Worm (Caenorhabditis elegans) whole organism, young adult: ENCODE results near the gene ugt-60.

Source experiments
- D2030.7 ChIP-seq: fragments of 200-800 bp; sonication (Bioruptor generic); IDR thresholded peaks from 2 replicates; pipeline ENCODE4 v1.3.6; 2022; ENCODE audit warnings: missing genetic modification reagents, missing genetic modification characterization, missing compliant biosample characterization
- K11D2.4 ChIP-seq: fragments of 200-800 bp; sonication (Bioruptor generic); IDR thresholded peaks from 2 replicates; pipeline ENCODE4 v1.3.6; 2022; ENCODE audit warnings: missing genetic modification reagents, missing genetic modification characterization, missing compliant biosample characterization
- K12H6.12 ChIP-seq: fragments of 200-800 bp; sonication (Bioruptor generic); optimal IDR thresholded peaks from 2 replicates; lab custom pipeline; 2018; ENCODE audit warnings: mild to moderate bottlenecking, missing genetic modification characterization, missing compliant biosample characterization
- ZK185.1 ChIP-seq: sonication (generic microtip); optimal IDR thresholded peaks from 2 replicates; lab custom pipeline; 2016; ENCODE audit warnings: mild to moderate bottlenecking, missing genetic modification characterization, missing compliant biosample characterization; ENCODE audit not compliant: poor library complexity, severe bottlenecking
- aptf-3 ChIP-seq: fragments of 200-800 bp; sonication (Bioruptor generic); IDR thresholded peaks from 2 replicates; pipeline ENCODE4 v1.3.6; 2022; ENCODE audit warnings: missing genetic modification characterization, missing compliant biosample characterization
- bed-2 ChIP-seq: fragments of 200-800 bp; sonication (Bioruptor generic); IDR thresholded peaks from 2 replicates; pipeline ENCODE4 v1.3.6; 2022; ENCODE audit warnings: missing genetic modification reagents, missing genetic modification characterization, missing compliant biosample characterization
- ccch-3 ChIP-seq: fragments of 200-800 bp; sonication (Bioruptor generic); optimal IDR thresholded peaks from 2 replicates; lab custom pipeline; 2018; ENCODE audit warnings: mild to moderate bottlenecking, missing genetic modification characterization, missing compliant biosample characterization
- cebp-1 ChIP-seq, 2 experiments: fragments of 200-800 bp in 1 of 2; sonication (Bioruptor generic) in 1 of 2; sonication (generic microtip) in 1 of 2; IDR thresholded peaks in 1 of 2; optimal IDR thresholded peaks in 1 of 2; 2 replicates each; pipeline versions ENCODE4 v1.3.6 to Lab custom; 2017 to 2022; ENCODE audit warnings: missing compliant biosample characterization in 2 of 2, missing genetic modification characterization in 2 of 2, mild to moderate bottlenecking in 1 of 2, missing genetic modification reagents in 1 of 2, moderate library complexity in 1 of 2
- ceh-27 ChIP-seq: fragments of 200-800 bp; sonication (Bioruptor generic); optimal IDR thresholded peaks from 2 replicates; lab custom pipeline; 2018; ENCODE audit warnings: mild to moderate bottlenecking, missing genetic modification characterization, moderate library complexity, missing compliant biosample characterization
- ceh-40 ChIP-seq: fragments of 200-800 bp; sonication (Bioruptor generic); IDR thresholded peaks from 2 replicates; pipeline ENCODE4 v1.3.6; 2022; ENCODE audit warnings: missing genetic modification characterization, missing compliant biosample characterization
- ceh-79 ChIP-seq: sonication (generic microtip); optimal IDR thresholded peaks from 2 replicates; lab custom pipeline; 2017; ENCODE audit warnings: mild to moderate bottlenecking, missing genetic modification characterization, missing compliant biosample characterization
- chd-7 ChIP-seq: sonication (generic microtip); optimal IDR thresholded peaks from 2 replicates; lab custom pipeline; 2016; ENCODE audit warnings: mild to moderate bottlenecking, missing genetic modification characterization, moderate library complexity, missing compliant biosample characterization
- ekl-4 ChIP-seq: fragments of 200-800 bp; sonication (Bioruptor generic); IDR thresholded peaks from 2 replicates; pipeline ENCODE4 v1.3.6; 2022; ENCODE audit warnings: missing genetic modification reagents, missing genetic modification characterization, missing compliant biosample characterization
- hlh-26 ChIP-seq: fragments of 200-800 bp; sonication (Bioruptor generic); conservative IDR thresholded peaks from 2 replicates; pipeline ENCODE4 v1.3.6; 2022; ENCODE audit warnings: missing genetic modification reagents, missing genetic modification characterization, missing compliant biosample characterization
- hmg-1.2 ChIP-seq: fragments of 200-800 bp; sonication (Bioruptor generic); IDR thresholded peaks from 2 replicates; pipeline ENCODE4 v1.3.6; 2022; ENCODE audit warnings: missing genetic modification reagents, missing genetic modification characterization, missing compliant biosample characterization
- hmg-20 ChIP-seq: fragments of 200-800 bp; sonication (Bioruptor generic); IDR thresholded peaks from 2 replicates; pipeline ENCODE4 v1.3.6; 2022; ENCODE audit warnings: missing genetic modification reagents, missing genetic modification characterization, missing compliant biosample characterization
- hrde-1 ChIP-seq: sonication (generic microtip); optimal IDR thresholded peaks from 2 replicates; lab custom pipeline; 2016; ENCODE audit warnings: missing genetic modification characterization, mild to moderate bottlenecking, missing compliant biosample characterization, moderate library complexity, missing genotype, missing genetic modification reagents, borderline replicate concordance
- lag-1 ChIP-seq: fragments of 200-800 bp; sonication (Bioruptor generic); IDR thresholded peaks from 2 replicates; pipeline ENCODE4 v1.3.6; 2022; ENCODE audit warnings: missing genetic modification reagents, missing genetic modification characterization, missing compliant biosample characterization
- let-526 ChIP-seq: fragments of 200-800 bp; sonication (Bioruptor generic); IDR thresholded peaks from 2 replicates; pipeline ENCODE4 v1.3.6; 2022; ENCODE audit warnings: missing genetic modification reagents, missing genetic modification characterization, missing compliant biosample characterization
- lin-26 ChIP-seq: fragments of 200-800 bp; sonication (Bioruptor generic); IDR thresholded peaks from 2 replicates; pipeline ENCODE4 v1.3.6; 2022; ENCODE audit warnings: missing genetic modification reagents, missing genetic modification characterization, missing compliant biosample characterization
- lin-40 ChIP-seq: sonication (generic microtip); optimal IDR thresholded peaks from 2 replicates; lab custom pipeline; 2016; ENCODE audit warnings: missing genetic modification characterization, mild to moderate bottlenecking, missing compliant biosample characterization, missing genotype, missing genetic modification reagents
- lsl-1 ChIP-seq: fragments of 200-800 bp; sonication (Bioruptor generic); optimal IDR thresholded peaks from 2 replicates; lab custom pipeline; 2018; ENCODE audit warnings: mild to moderate bottlenecking, missing genetic modification characterization, moderate library complexity, missing compliant biosample characterization
- madf-10 ChIP-seq: sonication (generic microtip); optimal IDR thresholded peaks from 2 replicates; lab custom pipeline; 2016; ENCODE audit warnings: mild to moderate bottlenecking, missing genetic modification characterization, missing compliant biosample characterization
- madf-3 ChIP-seq: fragments of 200-800 bp; sonication (Bioruptor generic); IDR thresholded peaks from 2 replicates; pipeline ENCODE4 v1.3.6; 2022; ENCODE audit warnings: missing genetic modification reagents, missing genetic modification characterization, missing compliant biosample characterization
- nfyb-1 ChIP-seq: fragments of 200-800 bp; sonication (Bioruptor generic); IDR thresholded peaks from 2 replicates; pipeline ENCODE4 v1.3.6; 2022; ENCODE audit warnings: missing genetic modification reagents, missing genetic modification characterization, missing compliant biosample characterization
- nhr-120 ChIP-seq: fragments of 200-800 bp; sonication (Bioruptor generic); IDR thresholded peaks from 2 replicates; pipeline ENCODE4 v1.3.6; 2022; ENCODE audit warnings: missing genetic modification characterization, missing compliant biosample characterization
- nhr-80 ChIP-seq: sonication (generic microtip); optimal IDR thresholded peaks from 2 replicates; lab custom pipeline; 2016; ENCODE audit warnings: missing genetic modification characterization, missing compliant biosample characterization
- nhr-90 ChIP-seq: sonication (generic microtip); optimal IDR thresholded peaks from 2 replicates; lab custom pipeline; 2016; ENCODE audit warnings: missing genotype, mild to moderate bottlenecking, missing genetic modification characterization, missing compliant biosample characterization
- pbrm-1 ChIP-seq: fragments of 200-800 bp; sonication (Bioruptor generic); IDR thresholded peaks from 2 replicates; pipeline ENCODE4 v1.3.6; 2022; ENCODE audit warnings: missing genetic modification reagents, missing genetic modification characterization, missing compliant biosample characterization
- rec-8 ChIP-seq, 2 experiments: sonication (generic microtip); optimal IDR thresholded peaks; 2 replicates each; lab custom pipeline; 2016; ENCODE audit warnings: mild to moderate bottlenecking in 2 of 2, missing genetic modification characterization in 2 of 2, missing genetic modification reagents in 2 of 2, missing genotype in 2 of 2, missing biosample characterization in 1 of 2, missing compliant biosample characterization in 1 of 2, moderate library complexity in 1 of 2
- snpc-4 ChIP-seq, 5 experiments: fragments of 150-350 bp in 1 of 5; sonication (generic microtip) in 4 of 5; optimal IDR thresholded peaks; 2 replicates each; lab custom pipeline; 2014 to 2018; ENCODE audit warnings: missing genetic modification characterization in 5 of 5, missing biosample characterization in 3 of 5, antibody characterized with exemption in 2 of 5, mild to moderate bottlenecking in 2 of 5, missing compliant biosample characterization in 2 of 5, missing genotype in 2 of 5, moderate library complexity in 2 of 5, missing genetic modification reagents in 1 of 5
- zfh-2 ChIP-seq: fragments of 200-800 bp; sonication (Bioruptor generic); conservative IDR thresholded peaks from 2 replicates; pipeline ENCODE4 v1.3.6; 2022; ENCODE audit warnings: missing genetic modification reagents, missing genetic modification characterization, missing compliant biosample characterization
- ztf-18 ChIP-seq: sonication (generic microtip); optimal IDR thresholded peaks from 2 replicates; lab custom pipeline; 2016; ENCODE audit warnings: missing genotype, mild to moderate bottlenecking, missing genetic modification characterization, missing compliant biosample characterization
- ztf-6 ChIP-seq: fragments of 200-800 bp; sonication (Bioruptor generic); IDR thresholded peaks from 2 replicates; pipeline ENCODE4 v1.3.6; 2022; ENCODE audit warnings: missing genetic modification reagents, missing genetic modification characterization, missing compliant biosample characterization

ugt-60 gene

ce11 chrIII:9702665-9703252, 23.9 kb upstream of the ugt-60 start:
- TF ChIP-seq cebp-1 (GFP tag; IDR thresholded peaks at IDR 0.05; lab: Robert Waterston, UW) (no peak), cebp-1 (tag; optimal IDR thresholded peaks at IDR 0.05; lab: Kevin White, UChicago) (peak; percentile 57), zfh-2 (peak; percentile 84), ZK185.1 (tag; lab: Kevin White, UChicago) (peak; percentile 46), hlh-26 (GFP tag; lab: Robert Waterston, UW) (no peak), chd-7 (tag; lab: Kevin White, UChicago) (no peak), K12H6.12 (peak; percentile 61), nhr-80 (peak; percentile 62), madf-10 (no peak), snpc-4 (GFP tag; optimal IDR thresholded peaks at IDR 0.05; lab: Kevin White, UChicago) (no peak), snpc-4 (tag; optimal IDR thresholded peaks at IDR 0.05; lab: Kevin White, UChicago) (peak in 1 of 4 experiments; percentile 20), ztf-18 (tag; lab: Kevin White, UChicago) (peak; percentile 5), ceh-27 (GFP tag; lab: Kevin White, UChicago) (peak; percentile 7), hmg-1.2 (GFP tag; lab: Robert Waterston, UW) (peak; percentile 27; the same call in 1 of the 2 replicates), lin-26 (GFP tag; lab: Robert Waterston, UW) (0 out of 2 replicates have a peak, but pooled peaks have one; percentile 38)

- TF ChIP-seq lin-26 (GFP tag; lab: Robert Waterston, UW) (0 out of 2 replicates have a peak, but pooled peaks have one; percentile 11), let-526 (GFP tag; lab: Robert Waterston, UW) (no peak), hrde-1 (tag; lab: Kevin White, UChicago) (no peak), hmg-20 (GFP tag; lab: Robert Waterston, UW) (0 out of 2 replicates have a peak, but pooled peaks have one; percentile 24), lag-1 (no peak), madf-3 (GFP tag; lab: Robert Waterston, UW) (no peak), K11D2.4 (GFP tag; lab: Robert Waterston, UW) (no peak), nhr-120 (GFP tag; lab: Robert Waterston, UW) (0 out of 2 replicates have a peak, but pooled peaks have one; percentile 33)
These were observed 22.9 kb upstream of the ugt-60 start for ce11 chrIII:9701798-9702197.

ce11 chrIII:9700114-9700690, 21.4 kb upstream of the ugt-60 start:
- TF ChIP-seq pbrm-1 (no peak), bed-2 (GFP tag; lab: Robert Waterston, UW) (no peak), ceh-27 (GFP tag; lab: Kevin White, UChicago) (peak; percentile 36), hmg-1.2 (GFP tag; lab: Robert Waterston, UW) (0 out of 2 replicates have a peak, but pooled peaks have one; percentile 22), nfyb-1 (GFP tag; lab: Robert Waterston, UW) (0 out of 2 replicates have a peak, but pooled peaks have one; percentile 12), ceh-40 (GFP tag; lab: Robert Waterston, UW) (0 out of 2 replicates have a peak, but pooled peaks have one; percentile 18), lsl-1 (GFP tag; lab: Kevin White, UChicago) (no peak), ceh-79 (tag; lab: Kevin White, UChicago) (no peak), ztf-6 (GFP tag; lab: Robert Waterston, UW) (peak; percentile 45; the same call in 1 of the 2 replicates), zfh-2 (peak; percentile 49; the same call in 1 of the 2 replicates), ekl-4 (GFP tag; lab: Robert Waterston, UW) (0 out of 2 replicates have a peak, but pooled peaks have one; percentile 17)

ce11 chrIII:9699576-9699975, 20.7 kb upstream of the ugt-60 start, which contains the start of gene tlk-1:
Gene tlk-1 (plus strand): TSS chrIII:9699876.
- TF ChIP-seq lin-40 (tag; lab: Kevin White, UChicago) (no peak), D2030.7 (no peak), aptf-3 (GFP tag; lab: Robert Waterston, UW) (no peak), rec-8 (tag; optimal IDR thresholded peaks at IDR 0.05; lab: Kevin White, UChicago) (no peak), madf-3 (GFP tag; lab: Robert Waterston, UW) (no peak), nhr-90 (tag; lab: Kevin White, UChicago) (no peak), ccch-3 (GFP tag; lab: Kevin White, UChicago) (no peak)
